Worm (Caenorhabditis elegans): Measurements from ENCODE around the gene srh-2.

Gene srh-2

DNA sequence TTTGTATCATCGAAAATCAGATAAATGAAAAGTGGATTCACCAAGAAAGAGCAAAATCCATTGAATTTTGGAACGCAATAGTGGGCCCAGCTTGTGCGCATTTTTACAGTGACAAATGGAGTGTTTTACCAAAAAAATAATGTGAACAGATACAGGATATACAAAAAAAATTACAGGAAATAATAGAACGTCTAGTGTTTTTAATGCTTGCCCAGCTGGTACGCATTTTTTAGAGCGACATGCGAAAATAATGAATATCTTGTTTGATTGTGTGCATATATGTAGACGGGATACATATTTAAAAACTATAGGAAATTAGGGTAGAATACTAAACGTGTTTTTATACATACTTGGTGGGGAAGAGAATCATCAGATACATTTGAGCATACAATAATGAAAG, 8.1 kb downstream of the srh-2 start, which contains the start of gene srj-25:
Gene srj-25, minus strand, starts transcription at position 101 of the 400 bp plus-strand sequence.
- TF ChIP-seq him-1 (tag; optimal IDR thresholded peaks at IDR 0.05) = no peak
- no peak for TF ChIP-seq W03F9.2 (tag; optimal IDR thresholded peaks at IDR 0.05)
- no peak for TF ChIP-seq dao-5 (tag; optimal IDR thresholded peaks at IDR 0.05)

- TF ChIP-seq W03F9.2 (tag; optimal IDR thresholded peaks at IDR 0.05) (no peak), him-1 (tag; optimal IDR thresholded peaks at IDR 0.05) (no peak), dao-5 (tag; optimal IDR thresholded peaks at IDR 0.05) (no peak)
Observed at ce11 chrV:738770-739169, 10.7 kb downstream of the srh-2 start, which contains the start of gene srj-24. srj-24 (minus strand) TSS chrV:738870.

ce11 chrV:741820-742219, 13.7 kb downstream of the srh-2 start, which contains the start of gene C05E4.7:
C05E4.7 (plus strand) TSS chrV:742120.
- TF ChIP-seq him-1 (tag; optimal IDR thresholded peaks at IDR 0.05) (no peak), dao-5 (tag; optimal IDR thresholded peaks at IDR 0.05) (no peak), W03F9.2 (tag; optimal IDR thresholded peaks at IDR 0.05) (no peak)

- no peak for TF ChIP-seq W03F9.2 (tag; optimal IDR thresholded peaks at IDR 0.05)
- TF ChIP-seq dao-5 (tag; optimal IDR thresholded peaks at IDR 0.05) = no peak
- no peak for TF ChIP-seq him-1 (tag; optimal IDR thresholded peaks at IDR 0.05)
Observed at ce11 chrV:743348-743747, 15.2 kb downstream of the srh-2 start, which contains the start of gene str-134. str-134 (plus strand) TSS chrV:743648.

DNA sequence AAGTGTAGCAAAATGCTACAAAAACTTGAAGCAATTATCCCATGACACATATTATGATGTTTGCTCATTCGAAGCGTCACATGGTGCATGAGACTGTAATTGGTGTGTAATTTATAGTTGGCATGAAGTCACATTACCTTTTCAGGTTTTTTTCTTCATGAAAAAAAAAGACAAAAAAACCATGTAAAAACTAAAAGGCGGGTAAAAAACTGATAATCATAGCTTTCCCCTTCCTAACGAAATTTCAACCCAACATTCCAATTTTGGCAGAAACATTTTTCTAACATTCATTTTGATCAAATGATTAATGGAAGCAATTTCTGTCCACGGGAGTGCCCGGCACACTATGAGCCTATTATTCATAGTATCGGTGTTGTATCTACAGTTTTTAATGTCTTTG, 19.9 kb downstream of the srh-2 start, which contains the start of gene sri-4:
Gene sri-4, plus strand, starts transcription at position 301 of the 400 bp plus-strand sequence.
- TF ChIP-seq W03F9.2 (tag; optimal IDR thresholded peaks at IDR 0.05) (no peak), dao-5 (tag; optimal IDR thresholded peaks at IDR 0.05) (no peak), him-1 (tag; optimal IDR thresholded peaks at IDR 0.05) (no peak)

- TF ChIP-seq him-1 (tag; optimal IDR thresholded peaks at IDR 0.05) (no peak), dao-5 (tag; optimal IDR thresholded peaks at IDR 0.05) (no peak), W03F9.2 (tag; optimal IDR thresholded peaks at IDR 0.05) (no peak)
Observed at ce11 chrV:752679-753333, 24.7 kb downstream of the srh-2 start, which contains the start of the genes str-262 and srp-1. str-262 (minus strand) TSS chrV:752779. srp-1 (plus strand) TSS chrV:753283.

ce11 chrV:756169-756568, 28.1 kb downstream of the srh-2 start, which contains the start of gene str-20:
str-20 (plus strand) TSS chrV:756469.
- no peak for TF ChIP-seq W03F9.2 (tag; optimal IDR thresholded peaks at IDR 0.05)
- TF ChIP-seq him-1 (tag; optimal IDR thresholded peaks at IDR 0.05) = no peak
- TF ChIP-seq dao-5 (tag; optimal IDR thresholded peaks at IDR 0.05) = no peak

- TF ChIP-seq W03F9.2 (tag; optimal IDR thresholded peaks at IDR 0.05) (no peak), dao-5 (tag; optimal IDR thresholded peaks at IDR 0.05) (no peak), him-1 (tag; optimal IDR thresholded peaks at IDR 0.05) (no peak)
Observed at ce11 chrV:761235-761634, 33.1 kb downstream of the srh-2 start, which contains the start of gene C05E4.15. C05E4.15 (minus strand) TSS chrV:761335.

ce11 chrV:761882-762281, 33.8 kb downstream of the srh-2 start, which contains the start of gene C05E4.12:
C05E4.12 (minus strand) TSS chrV:761982.
- TF ChIP-seq dao-5 (tag; optimal IDR thresholded peaks at IDR 0.05) (no peak), him-1 (tag; optimal IDR thresholded peaks at IDR 0.05) (no peak), W03F9.2 (tag; optimal IDR thresholded peaks at IDR 0.05) (no peak)

DNA sequence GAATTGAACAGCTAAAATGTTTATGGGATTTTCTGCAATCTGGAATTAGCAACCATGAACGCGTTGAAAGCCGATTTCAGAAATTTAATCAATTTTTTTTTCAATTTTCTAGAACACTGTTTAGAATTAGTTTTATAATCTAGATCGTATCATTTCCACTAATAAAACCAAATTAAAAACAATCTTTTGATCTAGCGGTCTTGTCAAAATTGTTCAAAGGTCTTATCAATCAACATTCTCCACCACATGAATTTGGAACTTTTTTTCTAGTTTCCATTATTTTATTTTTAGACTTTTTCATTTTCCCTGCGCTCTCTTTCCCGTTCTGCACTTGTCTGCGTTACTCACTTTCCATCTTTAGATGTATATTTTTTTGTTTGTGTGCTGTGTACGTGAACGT, 34.2 kb downstream of the srh-2 start, which contains the start of gene srp-2:
Gene srp-2, plus strand, starts transcription at position 301 of the 400 bp plus-strand sequence.
- TF ChIP-seq dao-5 (tag; optimal IDR thresholded peaks at IDR 0.05) (no peak), W03F9.2 (tag; optimal IDR thresholded peaks at IDR 0.05) (no peak), him-1 (tag; optimal IDR thresholded peaks at IDR 0.05) (no peak)

DNA sequence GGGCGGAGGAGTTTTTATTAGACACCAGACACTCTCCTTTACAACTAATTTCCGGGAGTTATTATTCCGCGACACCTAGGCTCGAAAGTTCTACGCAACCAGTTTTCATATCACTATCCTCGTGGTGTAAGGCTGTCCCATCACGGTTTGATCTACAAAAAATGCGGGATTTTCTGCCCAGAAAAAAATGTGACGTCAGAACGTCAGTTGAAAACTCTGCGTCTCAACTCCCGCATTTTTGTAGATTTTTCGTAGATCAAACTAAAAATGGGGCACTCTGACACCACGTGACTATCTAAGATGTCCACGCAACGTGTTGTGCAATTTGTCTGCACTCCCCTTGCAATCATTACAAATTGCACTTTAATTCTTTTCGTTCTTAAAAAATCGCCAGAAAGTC, 36.6 kb downstream of the srh-2 start, which contains the start of gene str-238:
Gene str-238, plus strand, starts transcription at position 301 of the 400 bp plus-strand sequence.
- TF ChIP-seq dao-5 (tag; optimal IDR thresholded peaks at IDR 0.05) (no peak), him-1 (tag; optimal IDR thresholded peaks at IDR 0.05) (no peak), W03F9.2 (tag; optimal IDR thresholded peaks at IDR 0.05) (no peak)

DNA sequence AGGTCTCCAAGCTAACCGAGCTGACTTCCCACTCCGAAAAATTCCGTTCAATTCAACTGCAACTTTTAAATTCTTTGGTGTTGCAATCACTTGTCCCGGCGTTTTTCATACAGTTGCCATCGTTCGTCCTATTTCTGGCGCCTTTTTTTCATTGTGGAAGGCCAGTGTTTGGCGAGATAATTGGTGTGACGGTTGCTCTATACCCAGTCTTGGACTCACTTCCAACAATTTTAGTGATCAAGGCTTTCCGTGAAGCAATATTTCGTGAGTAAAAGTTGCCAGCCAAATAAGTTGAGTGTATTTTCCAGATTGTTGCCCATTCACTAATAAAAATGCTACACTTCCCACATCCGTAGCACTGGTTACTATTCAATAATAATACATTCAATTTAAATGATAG, 44.1 kb downstream of the srh-2 start:
- TF ChIP-seq him-1 (tag; optimal IDR thresholded peaks at IDR 0.05) = no peak

- no peak for TF ChIP-seq dao-5 (tag; optimal IDR thresholded peaks at IDR 0.05)
- TF ChIP-seq W03F9.2 (tag; optimal IDR thresholded peaks at IDR 0.05) = peak; percentile 79
Observed at ce11 chrV:773256-773655, 45.2 kb downstream of the srh-2 start, which contains the start of gene sti-1. sti-1 (plus strand) TSS chrV:773518.

ce11 chrV:774341-774740, 46.2 kb downstream of the srh-2 start:
- TF ChIP-seq him-1 (tag; optimal IDR thresholded peaks at IDR 0.05) (no peak), W03F9.2 (tag; optimal IDR thresholded peaks at IDR 0.05) (no peak), dao-5 (tag; optimal IDR thresholded peaks at IDR 0.05) (no peak)

Measured in whole organism, L4/young adult.